Worm (Caenorhabditis elegans): Measurements from ENCODE around the gene D1044.4.

The D1044.4 gene

DNA sequence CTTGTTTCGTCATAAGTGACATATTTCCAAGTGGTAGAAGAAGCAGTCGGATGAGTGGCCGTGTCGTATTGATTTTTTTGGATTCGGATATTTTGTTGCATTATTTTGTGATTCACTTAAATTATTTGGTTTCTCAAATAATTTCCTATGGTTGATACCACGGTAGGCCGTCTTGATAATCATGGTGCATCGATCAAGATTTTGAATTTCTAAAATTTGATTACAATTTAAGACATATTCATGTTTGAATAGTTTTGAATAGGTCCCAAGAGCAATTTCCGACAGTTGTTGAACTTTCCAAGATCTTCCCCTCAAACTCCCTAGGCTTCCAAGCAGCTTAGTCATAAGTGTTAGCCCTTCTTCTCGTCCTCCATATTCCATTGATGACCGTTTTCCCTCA lies at the start of gene D1044.4:
Gene D1044.4 (minus strand): TSS at position 101 of the 400 bp plus-strand sequence.
- TF ChIP-seq dao-5 (tag; optimal IDR thresholded peaks at IDR 0.05) (no peak), him-1 (tag; optimal IDR thresholded peaks at IDR 0.05) (no peak), W03F9.2 (tag; optimal IDR thresholded peaks at IDR 0.05) (no peak)

ce11 chrIII:5570814-5571443 lies 49.1 kb upstream of the D1044.4 start:
- TF ChIP-seq dao-5 (tag; optimal IDR thresholded peaks at IDR 0.05): no peak
- TF ChIP-seq him-1 (tag; optimal IDR thresholded peaks at IDR 0.05): no peak

- TF ChIP-seq dao-5 (tag; optimal IDR thresholded peaks at IDR 0.05): no peak
- TF ChIP-seq W03F9.2 (tag; optimal IDR thresholded peaks at IDR 0.05): no peak
- TF ChIP-seq him-1 (tag; optimal IDR thresholded peaks at IDR 0.05): no peak
Observed at ce11 chrIII:5568679-5569078, 46.8 kb upstream of the D1044.4 start, which contains the start of gene nspb-12. TSS of gene nspb-12 (minus strand) at chrIII:5568779.

ce11 chrIII:5568265-5568664 lies 46.4 kb upstream of the D1044.4 start:
- no peak for TF ChIP-seq W03F9.2 (tag; optimal IDR thresholded peaks at IDR 0.05)
- no peak for TF ChIP-seq him-1 (tag; optimal IDR thresholded peaks at IDR 0.05)
- no peak for TF ChIP-seq dao-5 (tag; optimal IDR thresholded peaks at IDR 0.05)

DNA sequence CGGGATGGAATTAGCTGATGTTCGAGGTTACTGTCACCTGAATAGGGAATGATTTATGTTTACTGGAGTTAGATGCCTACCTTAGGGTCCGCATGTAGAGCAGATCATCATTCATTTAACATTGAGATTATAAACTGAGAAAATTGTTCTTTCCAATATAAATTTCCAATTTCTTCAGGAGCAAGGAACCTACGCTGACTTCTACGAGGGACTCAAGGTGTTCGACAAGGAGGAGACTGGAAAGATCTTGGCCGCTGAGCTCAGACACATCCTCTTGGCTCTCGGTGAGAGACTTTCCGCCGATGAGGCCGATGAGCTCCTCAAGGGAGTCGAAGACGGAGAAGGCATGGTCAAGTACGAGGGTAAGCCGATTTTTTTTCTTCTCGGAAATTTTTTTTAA lies 44.7 kb upstream of the D1044.4 start:
- TF ChIP-seq him-1 (tag; optimal IDR thresholded peaks at IDR 0.05) (no peak), W03F9.2 (tag; optimal IDR thresholded peaks at IDR 0.05) (no peak), dao-5 (tag; optimal IDR thresholded peaks at IDR 0.05) (no peak)

DNA sequence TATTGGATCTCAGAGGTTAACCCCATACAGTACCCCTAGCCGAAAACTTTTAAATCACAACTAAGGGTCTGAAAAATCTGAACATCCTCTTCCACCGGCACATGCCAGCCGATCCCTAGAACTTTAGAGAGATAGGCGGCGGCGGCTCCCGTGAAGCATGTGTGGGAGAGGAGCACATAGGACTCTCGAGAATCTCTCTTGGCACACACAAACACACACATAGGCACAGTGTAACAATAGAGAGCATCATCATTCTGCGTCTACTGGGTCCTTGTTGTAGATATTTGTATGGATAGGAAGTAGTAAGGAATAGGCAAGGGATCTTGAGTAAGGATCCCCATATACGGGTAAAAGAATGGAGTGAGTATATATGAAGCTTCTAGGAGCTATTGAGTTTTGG lies 43.9 kb upstream of the D1044.4 start:
- no peak for TF ChIP-seq dao-5 (tag; optimal IDR thresholded peaks at IDR 0.05)
- TF ChIP-seq him-1 (tag; optimal IDR thresholded peaks at IDR 0.05): no peak
- no peak for TF ChIP-seq W03F9.2 (tag; optimal IDR thresholded peaks at IDR 0.05)

ce11 chrIII:5564799-5565198 lies 43.0 kb upstream of the D1044.4 start, which contains the start of gene mlc-3:
TSS of gene mlc-3 (plus strand) at chrIII:5565025.
- no peak for TF ChIP-seq dao-5 (tag; optimal IDR thresholded peaks at IDR 0.05)
- TF ChIP-seq W03F9.2 (tag; optimal IDR thresholded peaks at IDR 0.05): no peak
- no peak for TF ChIP-seq him-1 (tag; optimal IDR thresholded peaks at IDR 0.05)

ce11 chrIII:5564325-5564724 lies 42.5 kb upstream of the D1044.4 start:
- TF ChIP-seq him-1 (tag; optimal IDR thresholded peaks at IDR 0.05) (no peak), W03F9.2 (tag; optimal IDR thresholded peaks at IDR 0.05) (no peak), dao-5 (tag; optimal IDR thresholded peaks at IDR 0.05) (no peak)

DNA sequence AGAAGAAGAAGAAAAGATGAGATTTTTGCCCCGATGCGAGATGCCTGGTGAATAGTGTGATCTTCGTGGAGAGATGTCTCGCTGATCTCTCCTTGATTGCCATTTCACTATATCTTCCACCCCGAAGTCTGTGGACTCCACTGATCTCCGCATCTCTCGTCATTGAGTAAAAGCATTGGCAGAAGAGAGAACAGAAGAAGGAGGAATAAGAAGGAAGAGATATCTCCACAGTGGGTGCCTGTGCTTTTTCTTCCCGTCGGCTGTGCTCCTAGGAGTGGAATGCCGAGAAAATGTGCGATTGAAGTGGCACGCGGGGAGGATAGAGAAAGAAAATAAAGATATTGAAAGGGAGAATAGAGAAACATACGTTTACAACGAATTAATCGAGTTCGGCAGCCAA lies 41.9 kb upstream of the D1044.4 start:
- TF ChIP-seq dao-5 (tag; optimal IDR thresholded peaks at IDR 0.05) (no peak), him-1 (tag; optimal IDR thresholded peaks at IDR 0.05) (no peak), W03F9.2 (tag; optimal IDR thresholded peaks at IDR 0.05) (no peak)

DNA sequence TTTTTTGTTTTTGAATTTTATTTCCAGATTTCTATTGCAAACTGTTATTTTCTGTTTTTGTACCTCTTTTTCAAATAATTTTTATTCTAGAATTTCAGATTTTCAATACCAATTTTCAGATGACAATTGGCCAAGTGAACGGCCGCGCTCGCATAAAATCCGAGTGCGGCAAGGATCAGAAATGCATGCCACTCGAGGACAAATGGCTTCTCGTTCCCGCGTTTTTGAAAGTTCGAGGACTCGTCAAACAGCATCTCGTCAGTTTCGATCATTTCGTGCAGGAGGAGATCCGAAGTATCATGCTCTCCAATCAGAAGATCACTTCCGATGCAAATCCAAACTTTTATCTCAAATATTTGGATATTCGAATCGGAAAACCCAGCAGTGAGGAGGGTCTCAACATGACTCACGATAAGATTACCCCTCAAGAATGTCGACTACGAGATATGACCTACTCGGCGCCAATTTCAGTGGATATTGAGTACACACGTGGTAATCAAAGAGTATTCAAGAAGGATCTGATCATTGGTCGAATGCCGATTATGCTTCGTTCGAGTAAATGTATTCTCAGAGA lies 35.5 kb upstream of the D1044.4 start, which contains the start of gene rpc-2:
Gene rpc-2 (plus strand): TSS at position 120 of the 574 bp plus-strand sequence.
- no peak for TF ChIP-seq W03F9.2 (tag; optimal IDR thresholded peaks at IDR 0.05)

- peak; percentile 11 for TF ChIP-seq dao-5 (tag; optimal IDR thresholded peaks at IDR 0.05)
- peak; percentile 95 for TF ChIP-seq W03F9.2 (tag; optimal IDR thresholded peaks at IDR 0.05)
- no peak for TF ChIP-seq him-1 (tag; optimal IDR thresholded peaks at IDR 0.05)
Observed at ce11 chrIII:5554884-5555500, 33.2 kb upstream of the D1044.4 start, which contains the start of the genes nmad-1 and hach-1. TSS of gene nmad-1 (minus strand) at chrIII:5554934. TSS of gene hach-1 (plus strand) at chrIII:5555450.

ce11 chrIII:5553098-5553497 lies 31.3 kb upstream of the D1044.4 start:
- no peak for TF ChIP-seq him-1 (tag; optimal IDR thresholded peaks at IDR 0.05)
- TF ChIP-seq W03F9.2 (tag; optimal IDR thresholded peaks at IDR 0.05): no peak
- no peak for TF ChIP-seq dao-5 (tag; optimal IDR thresholded peaks at IDR 0.05)

DNA sequence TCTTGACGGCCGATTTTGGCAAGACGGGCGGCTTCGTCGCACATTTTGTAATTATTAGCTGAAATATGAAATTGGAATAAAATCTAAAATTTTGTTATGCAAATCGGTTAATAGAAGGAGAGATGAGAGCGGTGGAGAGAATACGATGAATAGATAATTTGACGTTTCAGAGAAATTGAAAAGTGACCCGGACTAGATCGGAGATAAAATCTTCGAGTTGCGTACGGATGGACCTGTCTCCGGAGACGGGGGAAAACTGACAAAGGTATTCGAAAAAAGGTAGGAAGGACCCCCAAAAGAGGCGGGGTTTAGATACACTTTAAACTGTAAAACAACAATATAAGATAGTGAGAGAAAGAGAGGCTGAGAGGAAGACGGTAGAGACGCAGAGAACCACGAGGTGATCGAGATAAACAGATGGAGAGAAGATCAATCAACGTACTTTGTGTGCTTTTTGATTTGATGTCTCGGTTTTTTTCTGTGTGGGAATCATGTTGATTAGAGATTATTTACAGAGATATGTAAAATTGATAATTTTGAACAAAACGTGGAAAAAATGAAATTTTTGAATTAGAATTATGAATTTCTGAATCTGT lies 30.3 kb upstream of the D1044.4 start, which contains the start of gene F09F7.6:
Gene F09F7.6 (minus strand): TSS at position 64 of the 596 bp plus-strand sequence.
- TF ChIP-seq W03F9.2 (tag; optimal IDR thresholded peaks at IDR 0.05) (peak; percentile 25), him-1 (tag; optimal IDR thresholded peaks at IDR 0.05) (no peak), dao-5 (tag; optimal IDR thresholded peaks at IDR 0.05) (no peak)

DNA sequence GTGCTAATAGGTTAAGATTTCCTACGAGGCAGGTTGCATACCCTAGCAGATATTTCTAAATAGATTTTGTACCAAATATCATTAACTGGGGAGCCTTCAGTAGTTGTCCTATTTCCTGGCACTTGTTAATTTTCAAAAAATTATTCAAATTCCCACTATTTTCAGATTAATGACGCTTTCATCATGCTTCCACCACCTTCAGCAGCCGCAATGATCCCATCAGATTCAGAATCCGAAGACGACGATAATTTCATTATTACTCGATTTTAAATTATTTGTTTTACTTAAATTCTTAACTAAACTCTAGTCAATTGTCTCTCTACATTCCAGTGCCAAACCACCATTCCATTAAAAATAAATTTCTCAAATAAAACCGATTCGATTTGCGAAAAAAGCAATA lies 29.0 kb upstream of the D1044.4 start:
- no peak for TF ChIP-seq dao-5 (tag; optimal IDR thresholded peaks at IDR 0.05)
- no peak for TF ChIP-seq him-1 (tag; optimal IDR thresholded peaks at IDR 0.05)
- TF ChIP-seq W03F9.2 (tag; optimal IDR thresholded peaks at IDR 0.05): no peak
